Worm (Caenorhabditis elegans) whole organism, late embryonic: ENCODE data around the gene rps-4.

ENCODE experiments used
- T23F11.4 ChIP-seq: fragments of 200-800 bp; sonication (Bioruptor generic); optimal IDR thresholded peaks from 2 replicates; lab custom pipeline; 2018; ENCODE audit warnings: mild to moderate bottlenecking, missing genetic modification characterization, missing compliant biosample characterization
- ceh-6 ChIP-seq: fragments of 200-800 bp; sonication (Bioruptor generic); optimal IDR thresholded peaks from 2 replicates; lab custom pipeline; 2018; ENCODE audit warnings: mild to moderate bottlenecking, missing genetic modification characterization, missing compliant biosample characterization
- dmd-4 ChIP-seq: sonication (generic microtip); optimal IDR thresholded peaks from 2 replicates; lab custom pipeline; 2016; ENCODE audit warnings: borderline replicate concordance, missing genetic modification characterization, missing compliant biosample characterization
- nhr-11 ChIP-seq: fragments of 150-350 bp; optimal IDR thresholded peaks from 2 replicates; lab custom pipeline; 2014; ENCODE audit warnings: missing biosample characterization, missing genetic modification characterization

ce11 chrIV:7062697-7063096 lies 21.8 kb downstream of the rps-4 start:
- TF ChIP-seq nhr-11 (tag; lab: Kevin White, UChicago) (no peak), T23F11.4 (GFP tag; lab: Kevin White, UChicago) (no peak), ceh-6 (no peak), dmd-4 (tag; lab: Kevin White, UChicago) (no peak)
